Fruit fly (Drosophila melanogaster): Measurements from ENCODE around the gene CG9837.
A peak's percentile ranks its signal among the peaks of the same experiment; 100 is the strongest.

DNA sequence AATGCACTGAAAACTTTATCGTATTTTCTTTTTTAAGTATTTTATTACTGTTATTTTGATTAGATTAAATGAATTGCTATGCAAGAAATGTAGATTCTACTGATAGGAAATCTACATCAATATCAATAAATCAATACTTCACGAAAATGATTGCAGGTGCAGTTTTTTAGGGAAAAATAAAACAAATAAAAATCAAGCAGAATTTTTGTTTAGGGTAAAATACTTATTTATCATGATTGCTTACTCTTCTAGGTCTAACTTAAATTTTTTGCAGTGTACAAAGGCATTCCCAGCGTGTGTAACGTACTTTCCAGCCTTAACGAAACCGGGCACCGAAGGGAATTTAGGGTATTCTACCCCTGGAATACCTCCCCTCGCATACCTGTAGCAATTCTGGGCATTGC lies 4.9 kb downstream of the CG9837 start:
- TF ChIP-seq h (GFP tag; optimal IDR thresholded peaks at IDR 0.05) (peak; percentile 63), Dfd (GFP tag; optimal IDR thresholded peaks at IDR 0.05) (no peak), psq (GFP tag; optimal IDR thresholded peaks at IDR 0.05) (peak; percentile 16), rgr (GFP tag; optimal IDR thresholded peaks at IDR 0.05) (peak; percentile 72), CG32264 (GFP tag; optimal IDR thresholded peaks at IDR 0.05) (no peak), sage (GFP tag; optimal IDR thresholded peaks at IDR 0.05) (peak; percentile 12), Vsx2 (GFP tag; optimal IDR thresholded peaks at IDR 0.05; ENCODE audit: partially characterized antibody) (no peak), usp (GFP tag; optimal IDR thresholded peaks at IDR 0.05) (no peak), fru (GFP tag; optimal IDR thresholded peaks at IDR 0.05) (peak; percentile 69), Myc (optimal IDR thresholded peaks at IDR 0.05) (no peak), brk (GFP tag; optimal IDR thresholded peaks at IDR 0.05) (peak; percentile 70), br (GFP tag; optimal IDR thresholded peaks at IDR 0.05) (peak; percentile 29), Abd-B (GFP tag; optimal IDR thresholded peaks at IDR 0.05) (no peak), Hr83 (GFP tag; optimal IDR thresholded peaks at IDR 0.05; ENCODE audit: poor library complexity, severe bottlenecking) (no peak)

Measured in whole organism, wandering third instar larva.